Fruit fly (Drosophila melanogaster) whole organism, prepupa: ENCODE data around the gene lectin-30A.

Experiments
- Blimp-1 ChIP-seq: fragments of 200-800 bp; sonication (Bioruptor generic); optimal IDR thresholded peaks from 3 replicates; lab custom pipeline; 2017; ENCODE audit warnings: missing biosample characterization, missing genetic modification characterization, mild to moderate bottlenecking, moderate library complexity, missing genetic modification reagents
- CG10631 ChIP-seq: fragments of 200-800 bp; sonication (Bioruptor generic); optimal IDR thresholded peaks from 2 replicates; lab custom pipeline; 2016; ENCODE audit warnings: missing biosample characterization, missing genetic modification characterization
- CG10669 ChIP-seq: fragments of 200-800 bp; sonication (Bioruptor generic); optimal IDR thresholded peaks from 3 replicates; lab custom pipeline; 2018; ENCODE audit warnings: missing biosample characterization, mild to moderate bottlenecking, missing genetic modification characterization, moderate library complexity
- CG11762 ChIP-seq: fragments of 200-800 bp; sonication (Bioruptor generic); optimal IDR thresholded peaks from 3 replicates; lab custom pipeline; 2016; ENCODE audit warnings: missing biosample characterization, missing genetic modification characterization; ENCODE audit not compliant: insufficient read depth
- CG11902 ChIP-seq: fragments of 200-800 bp; sonication (Bioruptor generic); optimal IDR thresholded peaks from 3 replicates; lab custom pipeline; 2016; ENCODE audit warnings: missing biosample characterization, missing genetic modification characterization
- CG15336 ChIP-seq: fragments of 200-800 bp; sonication (Bioruptor generic); IDR thresholded peaks from 2 replicates; pipeline ENCODE4 v1.3.6; 2022; ENCODE audit warnings: missing biosample characterization, missing genetic modification characterization
- CG1621 ChIP-seq: fragments of 200-800 bp; sonication (Bioruptor generic); optimal IDR thresholded peaks from 3 replicates; lab custom pipeline; 2018; ENCODE audit warnings: missing biosample characterization, mild to moderate bottlenecking, missing genetic modification characterization
- CG31627 ChIP-seq: fragments of 200-800 bp; sonication (Bioruptor generic); optimal IDR thresholded peaks from 3 replicates; lab custom pipeline; 2016; ENCODE audit warnings: missing biosample characterization, missing genetic modification characterization
- CG32006 ChIP-seq: fragments of 200-800 bp; sonication (Bioruptor generic); optimal IDR thresholded peaks from 3 replicates; lab custom pipeline; 2017; ENCODE audit warnings: missing biosample characterization, mild to moderate bottlenecking, missing genetic modification characterization
- CG3919 ChIP-seq: fragments of 200-800 bp; sonication (Bioruptor generic); optimal IDR thresholded peaks from 3 replicates; lab custom pipeline; 2016; ENCODE audit warnings: missing biosample characterization, missing genetic modification characterization
- CG6163 ChIP-seq: fragments of 200-800 bp; sonication (Bioruptor generic); IDR thresholded peaks from 3 replicates; pipeline ENCODE4 v1.3.6; 2022; ENCODE audit warnings: missing biosample characterization, missing genetic modification characterization
- CG6276 ChIP-seq: fragments of 200-800 bp; sonication (Bioruptor generic); optimal IDR thresholded peaks from 2 replicates; lab custom pipeline; 2017; ENCODE audit warnings: missing biosample characterization, mild to moderate bottlenecking, missing genetic modification characterization
- CG6792 ChIP-seq: fragments of 200-800 bp; sonication (Bioruptor generic); optimal IDR thresholded peaks from 3 replicates; lab custom pipeline; 2016; ENCODE audit warnings: missing biosample characterization, missing genetic modification characterization
- CG6808 ChIP-seq: fragments of 200-800 bp; sonication (Bioruptor generic); optimal IDR thresholded peaks from 3 replicates; lab custom pipeline; 2017; ENCODE audit warnings: missing biosample characterization, missing genetic modification characterization, mild to moderate bottlenecking, moderate library complexity, missing genetic modification reagents
- CG8119 ChIP-seq: fragments of 200-800 bp; sonication (Bioruptor generic); IDR thresholded peaks from 3 replicates; pipeline ENCODE4 v1.3.6; 2022; ENCODE audit warnings: missing biosample characterization, missing genetic modification characterization
- CG8319 ChIP-seq: fragments of 200-800 bp; sonication (Bioruptor generic); optimal IDR thresholded peaks from 3 replicates; lab custom pipeline; 2016; ENCODE audit warnings: missing biosample characterization, missing genetic modification characterization
- CG8632 ChIP-seq: fragments of 200-800 bp; sonication (Bioruptor generic); optimal IDR thresholded peaks from 3 replicates; lab custom pipeline; 2016; ENCODE audit warnings: missing biosample characterization, missing genetic modification characterization
- CG9139 ChIP-seq: fragments of 200-800 bp; sonication (Bioruptor generic); optimal IDR thresholded peaks from 3 replicates; lab custom pipeline; 2017; ENCODE audit warnings: missing biosample characterization, mild to moderate bottlenecking, missing genetic modification characterization
- Eip75B ChIP-seq: fragments of 200-800 bp; sonication (Bioruptor generic); optimal IDR thresholded peaks from 3 replicates; lab custom pipeline; 2016; ENCODE audit warnings: missing biosample characterization, missing genetic modification characterization
- Eip78C ChIP-seq: fragments of 200-800 bp; sonication (Bioruptor generic); peaks from one replicate; lab custom pipeline; 2016; ENCODE audit warnings: missing biosample characterization, missing genetic modification characterization
- Eip93F ChIP-seq: fragments of 200-800 bp; sonication (Bioruptor generic); optimal IDR thresholded peaks from 2 replicates; lab custom pipeline; 2016; ENCODE audit warnings: missing biosample characterization, mild to moderate bottlenecking, missing genetic modification characterization
- Ets21C ChIP-seq: fragments of 200-800 bp; sonication (Bioruptor generic); optimal IDR thresholded peaks from 3 replicates; lab custom pipeline; 2016; ENCODE audit warnings: missing biosample characterization, missing genetic modification characterization
- Ets96B ChIP-seq: fragments of 200-800 bp; optimal IDR thresholded peaks from 2 replicates; lab custom pipeline; 2019; ENCODE audit warnings: missing biosample characterization, mild to moderate bottlenecking, missing genetic modification characterization, moderate library complexity
- Gug ChIP-seq: fragments of 200-800 bp; sonication (Bioruptor generic); IDR thresholded peaks from 2 replicates; pipeline ENCODE4 v1.3.6; 2022; ENCODE audit warnings: missing biosample characterization, missing genetic modification characterization
- Hr38 ChIP-seq: sonication (Bioruptor generic); optimal IDR thresholded peaks from 2 replicates; lab custom pipeline; 2016; ENCODE audit warnings: missing biosample characterization, missing genetic modification characterization
- Hr4 ChIP-seq: fragments of 200-800 bp; sonication (Bioruptor generic); optimal IDR thresholded peaks from 3 replicates; lab custom pipeline; 2016; ENCODE audit warnings: missing biosample characterization, missing genetic modification characterization
- Lpt ChIP-seq: fragments of 200-800 bp; sonication (Bioruptor generic); optimal IDR thresholded peaks from 3 replicates; lab custom pipeline; 2016; ENCODE audit warnings: missing biosample characterization, missing genetic modification characterization
- Smox ChIP-seq: fragments of 200-800 bp; sonication (Bioruptor generic); optimal IDR thresholded peaks from 3 replicates; lab custom pipeline; 2016; ENCODE audit warnings: missing biosample characterization, missing genetic modification characterization
- Sox14 ChIP-seq: fragments of 200-800 bp; sonication (Bioruptor generic); optimal IDR thresholded peaks from 3 replicates; lab custom pipeline; 2016; ENCODE audit warnings: missing biosample characterization, missing genetic modification characterization
- acj6 ChIP-seq: fragments of 200-800 bp; sonication (Bioruptor generic); optimal IDR thresholded peaks from 3 replicates; lab custom pipeline; 2016; ENCODE audit warnings: missing biosample characterization, missing genetic modification characterization
- dsx ChIP-seq: fragments of 200-800 bp; optimal IDR thresholded peaks from 3 replicates; lab custom pipeline; 2019; ENCODE audit warnings: missing biosample characterization, mild to moderate bottlenecking, missing genetic modification characterization, moderate library complexity; ENCODE audit not compliant: poor library complexity, severe bottlenecking
- eg ChIP-seq: fragments of 200-800 bp; sonication (Bioruptor generic); IDR thresholded peaks from 3 replicates; pipeline ENCODE4 v1.3.6; 2022; ENCODE audit warnings: missing biosample characterization, missing genetic modification characterization
- esn ChIP-seq: fragments of 200-800 bp; sonication (Bioruptor generic); optimal IDR thresholded peaks from 2 replicates; lab custom pipeline; 2016; ENCODE audit warnings: missing biosample characterization, mild to moderate bottlenecking, missing genetic modification characterization, moderate library complexity
- fd59A ChIP-seq: fragments of 200-800 bp; sonication (Bioruptor generic); optimal IDR thresholded peaks from 2 replicates; lab custom pipeline; 2017; ENCODE audit warnings: missing biosample characterization, mild to moderate bottlenecking, missing genetic modification characterization, missing genetic modification reagents
- fd85E ChIP-seq: fragments of 200-800 bp; sonication (Bioruptor generic); optimal IDR thresholded peaks from 3 replicates; lab custom pipeline; 2016; ENCODE audit warnings: missing biosample characterization, missing genetic modification characterization
- lz ChIP-seq: fragments of 200-800 bp; sonication (Bioruptor generic); optimal IDR thresholded peaks from 3 replicates; lab custom pipeline; 2016; ENCODE audit warnings: missing biosample characterization, missing genetic modification characterization
- net ChIP-seq: fragments of 200-800 bp; sonication (Bioruptor generic); optimal IDR thresholded peaks from 3 replicates; lab custom pipeline; 2016; ENCODE audit warnings: missing biosample characterization, missing genetic modification characterization
- salr ChIP-seq, 2 experiments: fragments of 200-800 bp; sonication (Bioruptor generic); optimal IDR thresholded peaks; 3 replicates each; lab custom pipeline; 2016 to 2018; ENCODE audit warnings: missing biosample characterization in 2 of 2, missing genetic modification characterization in 2 of 2, mild to moderate bottlenecking in 1 of 2
- spab ChIP-seq: fragments of 200-800 bp; sonication (Bioruptor generic); optimal IDR thresholded peaks from 2 replicates; lab custom pipeline; 2017; ENCODE audit warnings: missing biosample characterization, mild to moderate bottlenecking, missing genetic modification characterization, missing genetic modification reagents
- ss ChIP-seq, 2 experiments: fragments of 200-800 bp; sonication (Bioruptor generic); optimal IDR thresholded peaks; 2 replicates in 1 of 2; 3 replicates in 1 of 2; lab custom pipeline; 2017 to 2018; ENCODE audit warnings: mild to moderate bottlenecking in 2 of 2, missing biosample characterization in 2 of 2, missing genetic modification characterization in 2 of 2, moderate library complexity in 1 of 2
- svp ChIP-seq: fragments of 200-800 bp; sonication (Bioruptor generic); peaks from one replicate; lab custom pipeline; 2016; ENCODE audit warnings: missing biosample characterization, missing genetic modification characterization
- topi ChIP-seq: fragments of 200-800 bp; sonication (Bioruptor generic); optimal IDR thresholded peaks from 3 replicates; lab custom pipeline; 2016; ENCODE audit warnings: missing biosample characterization, missing genetic modification characterization
- vri ChIP-seq: fragments of 200-800 bp; sonication (Bioruptor generic); optimal IDR thresholded peaks from 3 replicates; lab custom pipeline; 2016; ENCODE audit warnings: missing biosample characterization, mild to moderate bottlenecking, missing genetic modification characterization

The lectin-30A gene

DNA sequence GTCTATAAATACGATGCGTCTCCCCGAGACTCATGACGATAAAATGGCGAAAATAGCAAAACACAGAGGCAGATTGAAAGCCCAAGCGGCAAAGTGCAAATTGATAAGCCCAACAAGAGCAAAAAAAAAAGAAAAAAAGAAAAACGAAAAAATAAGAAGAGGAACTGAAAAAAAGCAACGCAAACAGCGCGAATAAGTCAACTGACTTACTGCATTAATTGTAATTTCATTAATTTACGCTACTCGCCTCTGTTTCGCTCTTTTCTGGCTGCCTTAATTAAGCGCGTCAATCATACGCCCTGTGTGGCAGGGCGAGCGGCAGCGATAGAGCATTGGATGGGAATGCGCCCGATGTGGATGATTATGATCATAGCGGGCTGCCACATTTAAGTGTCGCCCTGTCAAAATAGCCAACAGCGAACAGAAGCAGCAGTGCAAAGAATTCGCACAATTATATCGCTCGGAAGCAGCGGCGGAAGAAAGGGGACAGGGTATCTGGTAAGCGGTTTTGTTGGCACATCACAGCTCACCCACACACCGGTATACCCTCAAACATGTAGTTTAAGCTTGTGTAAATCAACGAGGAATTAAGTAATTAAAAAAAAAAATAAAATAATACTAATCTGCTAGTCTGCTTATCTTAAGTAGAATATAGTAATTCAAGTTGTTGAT lies 22.8 kb downstream of the lectin-30A start (continued):
- TF ChIP-seq Ets21C (GFP tag; lab: Kevin White, UChicago) (no peak), Ets96B (tag; lab: Kevin White, UChicago) (peak; percentile 57), Gug (GFP tag; lab: Robert Waterston, UW) (peak; percentile 31; the same call in 1 of the 2 replicates), Sox14 (peak; percentile 51), CG10669 (GFP tag; lab: Kevin White, UChicago) (peak; percentile 37), CG6792 (GFP tag; lab: Kevin White, UChicago) (peak; percentile 49), CG6808 (GFP tag; lab: Kevin White, UChicago) (peak; percentile 75), topi (GFP tag; lab: Kevin White, UChicago) (peak; percentile 42), Lpt (GFP tag; lab: Kevin White, UChicago) (peak; percentile 70)

DNA sequence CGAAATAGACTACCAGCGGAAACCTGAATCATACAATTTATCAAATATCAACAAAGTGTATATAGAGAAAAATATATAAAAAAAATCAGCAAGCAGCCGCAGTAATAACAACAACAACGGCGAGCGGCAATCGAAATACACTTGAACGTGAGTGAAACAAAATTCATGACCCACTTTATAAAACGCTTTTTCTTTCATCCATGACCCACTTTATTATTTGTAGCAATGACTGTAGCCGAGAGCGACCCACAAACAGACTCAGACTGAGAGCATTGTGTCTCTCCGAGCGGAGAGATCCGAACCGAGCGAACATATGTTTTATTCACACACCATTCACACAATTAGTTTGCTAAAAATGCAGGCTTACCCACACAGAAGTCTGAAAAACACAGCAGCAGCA lies 25.0 kb downstream of the lectin-30A start:
- TF ChIP-seq eg (GFP tag; lab: Robert Waterston, UW) = no peak
- no peak for TF ChIP-seq esn (GFP tag; lab: Kevin White, UChicago)
- no peak for TF ChIP-seq Hr4 (GFP tag; lab: Kevin White, UChicago)
- peak; percentile 34; the same call in 1 of the 2 replicates for TF ChIP-seq CG15336
- no peak for TF ChIP-seq CG9139 (GFP tag; lab: Kevin White, UChicago)
- TF ChIP-seq CG10631 (GFP tag; lab: Kevin White, UChicago) = no peak
- no peak for TF ChIP-seq Smox (GFP tag; lab: Kevin White, UChicago)
- no peak for TF ChIP-seq CG1621
- TF ChIP-seq net (GFP tag; lab: Kevin White, UChicago) = no peak
- TF ChIP-seq svp (GFP tag; lab: Kevin White, UChicago) = peak; percentile 38
- no peak for TF ChIP-seq CG11902 (GFP tag; lab: Kevin White, UChicago)
- peak; percentile 59 for TF ChIP-seq Eip75B (GFP tag; lab: Kevin White, UChicago)
- TF ChIP-seq spab (GFP tag; lab: Kevin White, UChicago) = no peak
- TF ChIP-seq Hr38 (GFP tag; lab: Kevin White, UChicago) = no peak
- TF ChIP-seq lz = no peak
- TF ChIP-seq, all 60 proteins: peak for 3

DNA sequence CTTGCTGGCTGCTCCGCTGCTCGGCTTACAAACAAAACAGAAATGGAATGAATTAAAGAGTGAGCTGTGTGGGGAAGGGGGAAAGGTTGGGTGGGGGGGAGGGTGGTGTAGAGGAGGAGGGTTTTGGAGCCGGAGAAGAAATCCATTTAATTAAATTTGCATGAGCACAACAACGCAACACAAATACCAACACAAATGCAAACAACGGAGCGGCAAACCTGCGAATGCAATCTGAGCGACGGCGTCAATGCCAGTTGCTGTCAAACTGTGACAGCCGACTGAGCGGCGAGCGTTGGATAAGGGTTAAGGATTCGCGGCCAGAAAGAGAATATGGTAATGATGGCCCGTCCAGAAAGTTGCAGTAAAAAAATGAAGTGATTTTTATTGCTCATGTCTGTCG lies 29.3 kb downstream of the lectin-30A start:
- TF ChIP-seq CG1621 (peak; percentile 29), CG6163 (0 out of 3 replicates have a peak, but pooled peaks have one; percentile 38), dsx (GFP tag; lab: Kevin White, UChicago) (peak; percentile 22), ss (GFP tag; optimal IDR thresholded peaks at IDR 0.05; lab: Kevin White, UChicago) (peak in 1 of 2 experiments; percentile 5), fd59A (GFP tag; lab: Kevin White, UChicago) (no peak)

DNA sequence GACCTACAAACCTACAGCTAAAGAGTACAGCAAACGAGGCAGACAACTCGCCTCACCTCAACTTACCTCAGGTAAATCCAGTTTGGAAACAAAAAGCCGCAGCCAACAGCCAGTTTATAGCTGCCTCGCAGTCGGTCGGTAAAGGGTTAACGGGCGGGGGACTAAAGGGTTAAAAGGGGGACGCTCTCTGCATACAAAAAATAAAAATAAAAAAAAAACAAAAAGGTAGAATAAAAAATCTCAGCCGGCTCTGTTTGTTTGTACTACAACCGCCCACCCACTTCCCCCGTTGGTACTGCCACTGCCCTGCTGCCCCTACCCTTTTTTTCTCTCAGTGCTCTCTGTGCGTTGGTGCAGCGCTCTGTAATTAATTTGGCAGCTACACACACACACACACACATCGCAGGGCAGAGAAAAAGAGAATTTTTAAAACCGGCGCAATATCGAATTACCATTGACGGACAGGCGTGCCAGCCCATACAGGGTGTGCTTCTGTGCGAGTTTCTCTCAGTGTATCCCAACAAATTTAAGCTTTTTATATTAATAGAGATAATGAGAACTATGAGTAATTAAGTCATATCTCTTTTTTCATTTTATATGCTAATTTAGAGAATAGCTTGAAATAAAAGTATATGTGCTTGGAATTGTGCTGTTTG lies 30.2 kb downstream of the lectin-30A start:
- TF ChIP-seq CG11762 (GFP tag; lab: Kevin White, UChicago) (peak; percentile 57), Smox (GFP tag; lab: Kevin White, UChicago) (peak; percentile 66), Gug (GFP tag; lab: Robert Waterston, UW) (peak; percentile 36; the same call in 1 of the 2 replicates), CG6276 (GFP tag; lab: Kevin White, UChicago) (peak; percentile 17), fd85E (GFP tag; lab: Kevin White, UChicago) (no peak), CG1621 (peak; percentile 73), CG31627 (GFP tag; lab: Kevin White, UChicago) (peak; percentile 76), Eip93F (GFP tag; lab: Kevin White, UChicago) (peak; percentile 57), vri (GFP tag; lab: Kevin White, UChicago) (peak; percentile 36), CG32006 (peak; percentile 54), CG8119 (GFP tag; lab: Robert Waterston, UW) (peak; percentile 74), Blimp-1 (GFP tag; lab: Kevin White, UChicago) (peak; percentile 53), CG8319 (GFP tag; lab: Kevin White, UChicago) (peak; percentile 86), salr (GFP tag; optimal IDR thresholded peaks at IDR 0.05; lab: Kevin White, UChicago) (peak; percentile 9 to 43), CG10669 (GFP tag; lab: Kevin White, UChicago) (peak; percentile 63), Hr38 (GFP tag; lab: Kevin White, UChicago) (no peak), topi (GFP tag; lab: Kevin White, UChicago) (peak; percentile 70), CG8632 (GFP tag; lab: Kevin White, UChicago) (peak; percentile 75), CG9139 (GFP tag; lab: Kevin White, UChicago) (peak; percentile 88), Eip78C (GFP tag; lab: Kevin White, UChicago) (peak; percentile 89), acj6 (peak; percentile 83), fd59A (GFP tag; lab: Kevin White, UChicago) (peak; percentile 69), CG3919 (peak; percentile 87)
